Worm (Caenorhabditis elegans) whole organism, L4 larva: Measurements from ENCODE around the gene C11G6.2.

Experiments
- F10B5.3 ChIP-seq: sonication (generic microtip); optimal IDR thresholded peaks from 2 replicates; lab custom pipeline; 2016; ENCODE audit warnings: mild to moderate bottlenecking, missing genetic modification characterization, missing compliant biosample characterization
- F37D6.2 ChIP-seq: sonication (generic microtip); optimal IDR thresholded peaks from 2 replicates; lab custom pipeline; 2016; ENCODE audit warnings: mild to moderate bottlenecking, missing genetic modification characterization, missing compliant biosample characterization
- F49E8.2 ChIP-seq: sonication (generic microtip); optimal IDR thresholded peaks from 2 replicates; lab custom pipeline; 2016; ENCODE audit warnings: missing compliant biosample characterization, mild to moderate bottlenecking, missing genetic modification characterization, borderline replicate concordance
- R02D3.7 ChIP-seq: fragments of 150-350 bp; sonication (generic microtip); optimal IDR thresholded peaks from 3 replicates; lab custom pipeline; 2014; ENCODE audit warnings: missing biosample characterization, missing genetic modification characterization
- T20F7.1 ChIP-seq: fragments of 200-800 bp; sonication (Bioruptor generic); optimal IDR thresholded peaks from 2 replicates; lab custom pipeline; 2018; ENCODE audit warnings: mild to moderate bottlenecking, missing genetic modification characterization, missing compliant biosample characterization
- T26A8.4 ChIP-seq: fragments of 200-800 bp; sonication (Bioruptor generic); IDR thresholded peaks from 2 replicates; pipeline ENCODE4 v1.3.6; 2022; ENCODE audit warnings: missing genetic modification characterization, missing compliant biosample characterization
- aha-1 ChIP-seq: fragments of 150-350 bp; peaks from one replicate; lab custom pipeline; 2014; ENCODE audit warnings: missing biosample characterization, missing genetic modification characterization
- arid-1 ChIP-seq: fragments of 200-800 bp; sonication (Bioruptor generic); conservative IDR thresholded peaks from 2 replicates; pipeline ENCODE4 v1.3.6; 2022; ENCODE audit warnings: missing genetic modification reagents, missing genetic modification characterization, missing compliant biosample characterization
- cey-2 ChIP-seq: sonication (generic microtip); optimal IDR thresholded peaks from 3 replicates; lab custom pipeline; 2017; ENCODE audit warnings: missing genetic modification characterization, mild to moderate bottlenecking, missing compliant biosample characterization, antibody characterized with exemption, borderline replicate concordance; ENCODE audit not compliant: insufficient read depth
- daf-16 ChIP-seq, 3 experiments: sonication (generic microtip); optimal IDR thresholded peaks; 2 replicates each; lab custom pipeline; 2016 to 2017; ENCODE audit warnings: missing genetic modification characterization in 3 of 3, missing genetic modification reagents in 3 of 3, mild to moderate bottlenecking in 2 of 3, missing compliant biosample characterization in 2 of 3, missing biosample characterization in 1 of 3, moderate library complexity in 1 of 3
- daf-19 ChIP-seq: fragments of 200-800 bp; sonication (Bioruptor generic); conservative IDR thresholded peaks from 2 replicates; pipeline ENCODE4 v1.3.6; 2022; ENCODE audit warnings: missing genetic modification characterization, missing compliant biosample characterization
- daf-8 ChIP-seq: fragments of 200-800 bp; sonication (Bioruptor generic); IDR thresholded peaks from 2 replicates; pipeline ENCODE4 v1.3.6; 2022; ENCODE audit warnings: missing genetic modification characterization, missing compliant biosample characterization
- dmd-6 ChIP-seq: fragments of 200-800 bp; sonication (Bioruptor generic); IDR thresholded peaks from 2 replicates; pipeline ENCODE4 v1.3.6; 2022; ENCODE audit warnings: missing genetic modification reagents, missing genetic modification characterization, missing compliant biosample characterization
- dmd-9 ChIP-seq: fragments of 200-800 bp; sonication (Bioruptor generic); IDR thresholded peaks from 2 replicates; pipeline ENCODE4 v1.3.6; 2022; ENCODE audit warnings: missing genetic modification reagents, missing genetic modification characterization, missing compliant biosample characterization
- duxl-1 ChIP-seq: sonication (generic microtip); optimal IDR thresholded peaks from 2 replicates; lab custom pipeline; 2016; ENCODE audit warnings: mild to moderate bottlenecking, missing genetic modification characterization, moderate library complexity, missing compliant biosample characterization; ENCODE audit not compliant: poor library complexity
- dve-1 ChIP-seq: sonication (generic microtip); optimal IDR thresholded peaks from 2 replicates; lab custom pipeline; 2017; ENCODE audit warnings: antibody characterized with exemption, mild to moderate bottlenecking, missing genetic modification characterization, missing compliant biosample characterization; ENCODE audit not compliant: insufficient read depth
- egl-43 ChIP-seq: fragments of 200-800 bp; sonication (Bioruptor generic); IDR thresholded peaks from 2 replicates; pipeline ENCODE4 v1.3.6; 2022; ENCODE audit warnings: missing genetic modification reagents, missing genetic modification characterization, missing compliant biosample characterization
- hlh-11 ChIP-seq: fragments of 200-800 bp; sonication (Bioruptor generic); optimal IDR thresholded peaks from 2 replicates; lab custom pipeline; 2018; ENCODE audit warnings: mild to moderate bottlenecking, missing genetic modification characterization, missing compliant biosample characterization
- hlh-30 ChIP-seq: sonication (generic microtip); optimal IDR thresholded peaks from 2 replicates; lab custom pipeline; 2017; ENCODE audit warnings: antibody characterized with exemption, mild to moderate bottlenecking, missing genetic modification characterization, missing compliant biosample characterization; ENCODE audit not compliant: insufficient read depth
- hmg-1.1 ChIP-seq: fragments of 200-800 bp; sonication (Bioruptor generic); IDR thresholded peaks from 2 replicates; pipeline ENCODE4 v1.3.6; 2022; ENCODE audit warnings: missing genetic modification reagents, missing genetic modification characterization, missing compliant biosample characterization
- lin-13 ChIP-seq: fragments of 150-350 bp; optimal IDR thresholded peaks from 2 replicates; lab custom pipeline; 2014; ENCODE audit warnings: missing biosample characterization, missing genetic modification reagents, missing genetic modification characterization
- lin-15B ChIP-seq: fragments of 150-350 bp; sonication (generic microtip); optimal IDR thresholded peaks from 3 replicates; lab custom pipeline; 2014; ENCODE audit warnings: missing biosample characterization, missing genetic modification characterization
- madf-9 ChIP-seq: fragments of 200-800 bp; sonication (Bioruptor generic); conservative IDR thresholded peaks from 2 replicates; pipeline ENCODE4 v1.3.6; 2022; ENCODE audit warnings: missing genetic modification reagents, missing genetic modification characterization, missing compliant biosample characterization
- mdl-1 ChIP-seq, 2 experiments: fragments of 150-350 bp in 1 of 2; sonication (generic microtip) in 1 of 2; optimal IDR thresholded peaks; 2 replicates each; lab custom pipeline; 2014 to 2017; ENCODE audit warnings: missing biosample characterization in 2 of 2, missing genetic modification characterization in 2 of 2
- mxl-2 ChIP-seq: fragments of 200-800 bp; sonication (Bioruptor generic); conservative IDR thresholded peaks from 2 replicates; pipeline ENCODE4 v1.3.6; 2022; ENCODE audit warnings: missing genetic modification reagents, missing genetic modification characterization, missing compliant biosample characterization
- nhr-10 ChIP-seq: fragments of 150-350 bp; optimal IDR thresholded peaks from 2 replicates; lab custom pipeline; 2014; ENCODE audit warnings: missing biosample characterization, missing genetic modification characterization
- nhr-102 ChIP-seq: sonication (generic microtip); optimal IDR thresholded peaks from 2 replicates; lab custom pipeline; 2016; ENCODE audit warnings: mild to moderate bottlenecking, missing genetic modification characterization, moderate library complexity, missing compliant biosample characterization
- nhr-111 ChIP-seq: fragments of 200-800 bp; sonication (Bioruptor generic); optimal IDR thresholded peaks from 2 replicates; lab custom pipeline; 2018; ENCODE audit warnings: mild to moderate bottlenecking, missing genetic modification characterization, missing compliant biosample characterization
- nhr-237 ChIP-seq: sonication (generic microtip); optimal IDR thresholded peaks from 2 replicates; lab custom pipeline; 2017; ENCODE audit warnings: missing biosample characterization, missing genetic modification characterization
- nhr-25 ChIP-seq: sonication (generic microtip); optimal IDR thresholded peaks from 2 replicates; lab custom pipeline; 2017; ENCODE audit warnings: missing genetic modification characterization, mild to moderate bottlenecking, missing compliant biosample characterization, antibody characterized with exemption, moderate library complexity, borderline replicate concordance; ENCODE audit not compliant: insufficient read depth
- nhr-28 ChIP-seq: fragments of 150-350 bp; optimal IDR thresholded peaks from 2 replicates; lab custom pipeline; 2014; ENCODE audit warnings: missing biosample characterization, missing genetic modification characterization
- nhr-41 ChIP-seq: fragments of 200-800 bp; sonication (Bioruptor generic); IDR thresholded peaks from 2 replicates; pipeline ENCODE4 v1.3.6; 2022; ENCODE audit warnings: missing genetic modification reagents, missing genetic modification characterization, missing compliant biosample characterization
- nhr-42 ChIP-seq: fragments of 200-800 bp; sonication (Bioruptor generic); IDR thresholded peaks from 2 replicates; pipeline ENCODE4 v1.3.6; 2022; ENCODE audit warnings: missing genetic modification characterization, missing compliant biosample characterization
- nhr-48 ChIP-seq: sonication (generic microtip); optimal IDR thresholded peaks from 2 replicates; lab custom pipeline; 2016; ENCODE audit warnings: mild to moderate bottlenecking, missing genetic modification characterization, missing compliant biosample characterization
- nhr-6 ChIP-seq: fragments of 150-350 bp; optimal IDR thresholded peaks from 2 replicates; lab custom pipeline; 2014; ENCODE audit warnings: missing biosample characterization, missing genetic modification characterization
- rbr-2 ChIP-seq: sonication (generic microtip); optimal IDR thresholded peaks from 2 replicates; lab custom pipeline; 2016; ENCODE audit warnings: missing genotype, missing genetic modification characterization, missing compliant biosample characterization
- sdz-12 ChIP-seq: fragments of 200-800 bp; sonication (Bioruptor generic); optimal IDR thresholded peaks from 2 replicates; lab custom pipeline; 2018; ENCODE audit warnings: mild to moderate bottlenecking, missing genetic modification characterization, missing compliant biosample characterization
- snpc-4 ChIP-seq: fragments of 150-350 bp; optimal IDR thresholded peaks from 2 replicates; lab custom pipeline; 2014; ENCODE audit warnings: missing biosample characterization, missing genetic modification characterization
- spr-1 ChIP-seq: sonication (generic microtip); optimal IDR thresholded peaks from 2 replicates; lab custom pipeline; 2016; ENCODE audit warnings: mild to moderate bottlenecking, missing genetic modification characterization, missing compliant biosample characterization
- unc-62 ChIP-seq, 3 experiments: fragments of 150-350 bp in 1 of 3; sonication (generic microtip); optimal IDR thresholded peaks in 2 of 3; peaks in 1 of 3; 1 replicate in 1 of 3; 2 replicates in 2 of 3; lab custom pipeline; 2014 to 2017; ENCODE audit warnings: missing biosample characterization in 3 of 3, missing genetic modification characterization in 3 of 3, missing genetic modification reagents in 3 of 3, missing genotype in 1 of 3
- vab-7 ChIP-seq: fragments of 200-800 bp; sonication (Bioruptor generic); IDR thresholded peaks from 2 replicates; pipeline ENCODE4 v1.3.6; 2022; ENCODE audit warnings: missing genetic modification reagents, missing genetic modification characterization, missing compliant biosample characterization
- zip-11 ChIP-seq: fragments of 200-800 bp; sonication (Bioruptor generic); IDR thresholded peaks from 2 replicates; pipeline ENCODE4 v1.3.6; 2022; ENCODE audit warnings: missing genetic modification characterization, missing compliant biosample characterization
- ztf-11 ChIP-seq: fragments of 150-350 bp; optimal IDR thresholded peaks from 2 replicates; lab custom pipeline; 2014; ENCODE audit warnings: missing biosample characterization, missing genetic modification characterization
- ztf-7 ChIP-seq: fragments of 150-350 bp; optimal IDR thresholded peaks from 2 replicates; lab custom pipeline; 2014; ENCODE audit warnings: missing biosample characterization, missing genetic modification characterization

C11G6.2 gene

DNA sequence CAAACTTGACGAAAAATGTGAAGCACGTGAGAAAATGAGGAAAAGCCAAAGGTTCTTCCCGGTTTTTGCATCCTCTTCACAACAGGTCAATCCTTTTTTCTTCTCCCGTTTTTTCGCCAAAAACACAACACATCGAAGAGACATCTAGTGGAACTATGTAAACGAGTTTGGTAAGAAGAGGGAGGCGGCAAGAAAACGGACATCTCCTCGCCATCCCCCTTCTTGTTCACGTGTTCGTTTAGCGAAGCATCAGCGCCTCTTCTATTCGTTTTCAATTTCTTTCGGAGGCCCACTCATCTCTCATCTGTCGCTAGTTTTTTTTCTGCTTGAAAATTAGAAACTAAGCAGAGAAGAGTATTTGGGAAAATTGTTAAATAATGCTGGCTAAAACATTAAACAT lies 4.2 kb upstream of the C11G6.2 start (continued):
- TF ChIP-seq cey-2 (tag; lab: Kevin White, UChicago), result no peak
- TF ChIP-seq nhr-28 (tag; lab: Kevin White, UChicago), result peak; percentile 39
- no peak for TF ChIP-seq nhr-111
- no peak for TF ChIP-seq snpc-4
- peak in 1 of 2 experiments; percentile 77 for TF ChIP-seq unc-62 (GFP tag; optimal IDR thresholded peaks at IDR 0.05 in 1 of 2; lab: Kevin White, UChicago)
- TF ChIP-seq unc-62 (tag; optimal IDR thresholded peaks at IDR 0.05; lab: Kevin White, UChicago), result no peak
- TF ChIP-seq lin-13 (GFP tag; lab: Kevin White, UChicago), result no peak
- TF ChIP-seq nhr-25 (tag; lab: Kevin White, UChicago), result no peak
- TF ChIP-seq dmd-6 (GFP tag; lab: Robert Waterston, UW), result no peak
- no peak for TF ChIP-seq nhr-6
- no peak for TF ChIP-seq ztf-11
- peak; percentile 28 to 76 for TF ChIP-seq mdl-1 (tag; optimal IDR thresholded peaks at IDR 0.05; lab: Kevin White, UChicago)
- TF ChIP-seq vab-7 (GFP tag; lab: Robert Waterston, UW), result no peak
- TF ChIP-seq hmg-1.1 (GFP tag; lab: Robert Waterston, UW), result 0 out of 2 replicates have a peak, but pooled peaks have one; percentile 21
- TF ChIP-seq nhr-10 (tag; lab: Kevin White, UChicago), result no peak
- peak; percentile 68 for TF ChIP-seq hlh-11
- TF ChIP-seq nhr-41 (GFP tag; lab: Robert Waterston, UW), result no peak
- no peak for TF ChIP-seq nhr-237 (tag; lab: Kevin White, UChicago)
- peak; percentile 34 for TF ChIP-seq nhr-48 (tag; lab: Kevin White, UChicago)

DNA sequence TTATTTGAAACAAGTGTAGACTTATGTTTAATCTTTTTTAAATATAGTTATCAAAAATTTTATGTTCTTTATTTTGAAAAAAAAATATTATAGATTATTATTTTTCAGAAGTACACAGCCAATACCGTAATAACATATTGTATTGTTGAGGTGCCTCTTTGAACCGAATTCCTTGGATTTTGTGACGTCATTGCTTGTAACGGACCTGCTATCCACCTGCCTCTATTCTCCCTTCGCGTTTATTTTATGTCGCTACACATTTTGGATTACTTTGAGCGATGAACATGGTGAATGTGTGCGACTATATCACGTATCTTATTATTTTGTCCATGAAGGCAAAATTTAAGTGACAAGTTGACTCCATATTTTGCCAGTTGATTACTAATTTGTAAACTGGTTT lies 1.2 kb upstream of the C11G6.2 start:
- TF ChIP-seq dve-1, result peak; percentile 25
- peak; percentile 18 for TF ChIP-seq F37D6.2 (tag; lab: Kevin White, UChicago)
- peak; percentile 6 for TF ChIP-seq rbr-2
- peak; percentile 27 for TF ChIP-seq nhr-102
- no peak for TF ChIP-seq T26A8.4 (GFP tag; lab: Robert Waterston, UW)
- TF ChIP-seq nhr-42 (GFP tag; lab: Robert Waterston, UW), result 0 out of 2 replicates have a peak, but pooled peaks have one; percentile 9
- peak; percentile 71 for TF ChIP-seq F10B5.3
- TF ChIP-seq ztf-7 (tag; lab: Kevin White, UChicago), result peak; percentile 10
- TF ChIP-seq hmg-1.1 (GFP tag; lab: Robert Waterston, UW), result peak; percentile 57
- no peak for TF ChIP-seq nhr-48 (tag; lab: Kevin White, UChicago)
- TF ChIP-seq nhr-237 (tag; lab: Kevin White, UChicago), result no peak
- TF ChIP-seq duxl-1 (tag; lab: Kevin White, UChicago), result peak; percentile 34
- TF ChIP-seq, all 104 proteins: peak for 9

DNA sequence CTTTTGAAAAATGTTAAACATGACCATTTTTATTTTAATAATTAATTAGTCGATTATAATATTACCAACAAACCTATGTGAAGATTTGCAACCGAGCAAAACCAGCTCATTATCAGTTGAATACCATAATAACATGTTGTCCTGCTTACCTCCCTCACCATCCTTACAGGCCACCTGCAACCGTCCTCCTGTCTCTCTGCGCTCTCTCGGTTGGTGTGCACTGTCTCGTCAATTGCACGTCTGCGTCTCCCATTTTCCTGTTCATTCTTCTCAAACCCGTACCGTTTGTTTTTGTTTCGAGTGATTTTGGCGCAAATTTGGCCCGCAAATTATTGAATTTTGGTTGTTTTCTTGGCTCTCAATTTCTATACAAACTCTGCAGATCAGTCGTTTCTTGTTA lies 3.0 kb downstream of the C11G6.2 start:
- TF ChIP-seq sdz-12 (no peak), daf-16 (GFP tag; optimal IDR thresholded peaks at IDR 0.05; lab: Kevin White, UChicago) (no peak), daf-16 (tag; optimal IDR thresholded peaks at IDR 0.05; lab: Kevin White, UChicago) (peak; percentile 55), lin-15B (tag; lab: Kevin White, UChicago) (no peak), R02D3.7 (tag; lab: Kevin White, UChicago) (no peak), dve-1 (peak; percentile 4), dmd-6 (GFP tag; lab: Robert Waterston, UW) (no peak), aha-1 (no peak), madf-9 (GFP tag; lab: Robert Waterston, UW) (no peak)

DNA sequence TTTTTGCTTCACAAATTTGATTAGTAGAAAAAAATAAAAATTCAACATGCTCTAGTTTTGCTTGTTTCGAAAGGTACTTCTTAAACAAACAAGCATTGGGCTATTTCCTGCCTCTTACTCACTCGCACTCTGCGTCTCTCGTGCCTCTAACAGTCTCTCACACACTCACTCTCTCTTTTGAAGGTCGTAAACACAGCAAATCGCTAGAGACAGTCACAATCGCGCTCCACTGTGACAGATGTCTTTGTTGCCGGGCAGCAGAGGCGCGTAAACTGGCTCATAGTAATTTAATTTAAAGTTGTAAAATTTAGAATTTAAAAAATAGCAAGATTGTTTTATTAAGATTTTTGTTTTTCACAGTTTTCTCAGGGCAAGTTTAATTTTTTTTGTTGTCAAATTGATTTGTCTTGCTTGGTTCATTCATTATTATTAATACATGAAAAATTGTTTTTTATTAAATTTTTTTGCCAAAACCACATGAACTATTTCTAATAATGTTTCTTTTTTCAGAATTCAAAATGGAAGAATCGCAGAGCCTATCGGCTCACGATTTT lies 3.6 kb downstream of the C11G6.2 start, which contains the start of gene taf-3:
taf-3 (plus strand) TSS at position 504 of the 554 bp plus-strand sequence.
- TF ChIP-seq hlh-11, result peak; percentile 46
- TF ChIP-seq F49E8.2 (tag; lab: Kevin White, UChicago), result no peak
- peak; percentile 52 for TF ChIP-seq rbr-2
- no peak for TF ChIP-seq mxl-2
- TF ChIP-seq zip-11 (GFP tag; lab: Robert Waterston, UW), result no peak
- TF ChIP-seq daf-8 (GFP tag; lab: Robert Waterston, UW), result no peak
- TF ChIP-seq hlh-30 (tag; lab: Kevin White, UChicago), result peak; percentile 52
- TF ChIP-seq spr-1 (tag; lab: Kevin White, UChicago), result no peak
- TF ChIP-seq arid-1 (GFP tag; lab: Robert Waterston, UW), result no peak
- no peak for TF ChIP-seq daf-19 (GFP tag; lab: Robert Waterston, UW)
- no peak for TF ChIP-seq dmd-9
- no peak for TF ChIP-seq T20F7.1 (GFP tag; lab: Kevin White, UChicago)
- no peak for TF ChIP-seq snpc-4
- TF ChIP-seq egl-43 (GFP tag; lab: Robert Waterston, UW), result no peak
- TF ChIP-seq aha-1, result peak; percentile 93
- no peak for TF ChIP-seq nhr-25 (tag; lab: Kevin White, UChicago)
